Worm (Caenorhabditis elegans) whole organism, L4 larva: Measurements from ENCODE around the gene rfp-1.

Source experiments
- lin-13 ChIP-seq: fragments of 150-350 bp; optimal IDR thresholded peaks from 2 replicates; lab custom pipeline; 2014; ENCODE audit warnings: missing biosample characterization, missing genetic modification reagents, missing genetic modification characterization
- lsy-2 ChIP-seq, 2 experiments: fragments of 150-350 bp in 1 of 2; sonication (generic microtip) in 1 of 2; optimal IDR thresholded peaks; 2 replicates each; lab custom pipeline; 2014 to 2017; ENCODE audit warnings: missing biosample characterization in 2 of 2, missing genetic modification characterization in 2 of 2
- saeg-2 ChIP-seq: fragments of 200-800 bp; sonication (Bioruptor generic); IDR thresholded peaks from 2 replicates; pipeline ENCODE4 v1.3.6; 2022; ENCODE audit warnings: missing genetic modification reagents, missing genetic modification characterization, missing compliant biosample characterization
- sdz-12 ChIP-seq: fragments of 200-800 bp; sonication (Bioruptor generic); optimal IDR thresholded peaks from 2 replicates; lab custom pipeline; 2018; ENCODE audit warnings: mild to moderate bottlenecking, missing genetic modification characterization, missing compliant biosample characterization
- skn-1 ChIP-seq: fragments of 150-350 bp; optimal IDR thresholded peaks from 2 replicates; lab custom pipeline; 2014; ENCODE audit warnings: missing biosample characterization, missing genetic modification characterization
- zag-1 ChIP-seq: fragments of 150-350 bp; optimal IDR thresholded peaks from 2 replicates; lab custom pipeline; 2014; ENCODE audit warnings: missing biosample characterization, missing genetic modification characterization
- ztf-11 ChIP-seq: fragments of 150-350 bp; optimal IDR thresholded peaks from 2 replicates; lab custom pipeline; 2014; ENCODE audit warnings: missing biosample characterization, missing genetic modification characterization

- TF ChIP-seq lin-13 (GFP tag; lab: Kevin White, UChicago) = no peak
- TF ChIP-seq sdz-12 (GFP tag; lab: Kevin White, UChicago) = no peak
- no peak for TF ChIP-seq zag-1 (tag; lab: Kevin White, UChicago)
- TF ChIP-seq lsy-2 (tag; optimal IDR thresholded peaks at IDR 0.05; lab: Kevin White, UChicago) = peak in 1 of 2 experiments; percentile 51
- TF ChIP-seq skn-1 (tag; lab: Kevin White, UChicago) = no peak
- TF ChIP-seq saeg-2 (GFP tag; lab: Robert Waterston, UW) = no peak
- no peak for TF ChIP-seq ztf-11
Measured at ce11 chrIII:8325574-8326513, 32.6 kb upstream of the rfp-1 start, which contains the start of gene ZC262.13.
